Fruit fly (Drosophila melanogaster) whole organism, prepupa: ENCODE results near the gene CG2321.
A peak's percentile ranks its signal among the peaks of the same experiment; 100 is the strongest.

Source experiments
- CG10631 ChIP-seq: fragments of 200-800 bp; sonication (Bioruptor generic); optimal IDR thresholded peaks from 2 replicates; lab custom pipeline; 2016; ENCODE audit warnings: missing biosample characterization, missing genetic modification characterization
- CG10669 ChIP-seq: fragments of 200-800 bp; sonication (Bioruptor generic); optimal IDR thresholded peaks from 3 replicates; lab custom pipeline; 2018; ENCODE audit warnings: missing biosample characterization, mild to moderate bottlenecking, missing genetic modification characterization, moderate library complexity
- CG11294 ChIP-seq: fragments of 200-800 bp; sonication (Bioruptor generic); IDR thresholded peaks from 2 replicates; pipeline ENCODE4 v1.3.6; 2022; ENCODE audit warnings: missing biosample characterization, missing genetic modification characterization
- CG11902 ChIP-seq: fragments of 200-800 bp; sonication (Bioruptor generic); optimal IDR thresholded peaks from 3 replicates; lab custom pipeline; 2016; ENCODE audit warnings: missing biosample characterization, missing genetic modification characterization
- CG15336 ChIP-seq: fragments of 200-800 bp; sonication (Bioruptor generic); IDR thresholded peaks from 2 replicates; pipeline ENCODE4 v1.3.6; 2022; ENCODE audit warnings: missing biosample characterization, missing genetic modification characterization
- CG1621 ChIP-seq: fragments of 200-800 bp; sonication (Bioruptor generic); optimal IDR thresholded peaks from 3 replicates; lab custom pipeline; 2018; ENCODE audit warnings: missing biosample characterization, mild to moderate bottlenecking, missing genetic modification characterization
- CG16779 ChIP-seq: fragments of 200-800 bp; sonication (Bioruptor generic); optimal IDR thresholded peaks from 3 replicates; lab custom pipeline; 2017; ENCODE audit warnings: missing biosample characterization, mild to moderate bottlenecking, missing genetic modification characterization
- CG3032 ChIP-seq: fragments of 200-800 bp; optimal IDR thresholded peaks from 2 replicates; lab custom pipeline; 2019; ENCODE audit warnings: missing biosample characterization, mild to moderate bottlenecking, missing genetic modification characterization, moderate library complexity
- CG31627 ChIP-seq: fragments of 200-800 bp; sonication (Bioruptor generic); optimal IDR thresholded peaks from 3 replicates; lab custom pipeline; 2016; ENCODE audit warnings: missing biosample characterization, missing genetic modification characterization
- CG32006 ChIP-seq: fragments of 200-800 bp; sonication (Bioruptor generic); optimal IDR thresholded peaks from 3 replicates; lab custom pipeline; 2017; ENCODE audit warnings: missing biosample characterization, mild to moderate bottlenecking, missing genetic modification characterization
- CG3919 ChIP-seq: fragments of 200-800 bp; sonication (Bioruptor generic); optimal IDR thresholded peaks from 3 replicates; lab custom pipeline; 2016; ENCODE audit warnings: missing biosample characterization, missing genetic modification characterization
- CG4318 ChIP-seq: fragments of 200-800 bp; sonication (Bioruptor generic); optimal IDR thresholded peaks from 3 replicates; lab custom pipeline; 2017; ENCODE audit warnings: missing biosample characterization, mild to moderate bottlenecking, missing genetic modification characterization
- CG6163 ChIP-seq: fragments of 200-800 bp; sonication (Bioruptor generic); IDR thresholded peaks from 3 replicates; pipeline ENCODE4 v1.3.6; 2022; ENCODE audit warnings: missing biosample characterization, missing genetic modification characterization
- CG6276 ChIP-seq: fragments of 200-800 bp; sonication (Bioruptor generic); optimal IDR thresholded peaks from 2 replicates; lab custom pipeline; 2017; ENCODE audit warnings: missing biosample characterization, mild to moderate bottlenecking, missing genetic modification characterization
- CG6792 ChIP-seq: fragments of 200-800 bp; sonication (Bioruptor generic); optimal IDR thresholded peaks from 3 replicates; lab custom pipeline; 2016; ENCODE audit warnings: missing biosample characterization, missing genetic modification characterization
- CG6854 ChIP-seq: fragments of 200-800 bp; sonication (Bioruptor generic); optimal IDR thresholded peaks from 2 replicates; lab custom pipeline; 2017; ENCODE audit warnings: missing biosample characterization, mild to moderate bottlenecking, missing genetic modification characterization
- CG7368 ChIP-seq: fragments of 200-800 bp; sonication (Bioruptor generic); optimal IDR thresholded peaks from 3 replicates; lab custom pipeline; 2016; ENCODE audit warnings: missing biosample characterization, missing genetic modification characterization
- CG8632 ChIP-seq: fragments of 200-800 bp; sonication (Bioruptor generic); optimal IDR thresholded peaks from 3 replicates; lab custom pipeline; 2016; ENCODE audit warnings: missing biosample characterization, missing genetic modification characterization
- Eip78C ChIP-seq: fragments of 200-800 bp; sonication (Bioruptor generic); peaks from one replicate; lab custom pipeline; 2016; ENCODE audit warnings: missing biosample characterization, missing genetic modification characterization
- Ets96B ChIP-seq: fragments of 200-800 bp; optimal IDR thresholded peaks from 2 replicates; lab custom pipeline; 2019; ENCODE audit warnings: missing biosample characterization, mild to moderate bottlenecking, missing genetic modification characterization, moderate library complexity
- Gug ChIP-seq: fragments of 200-800 bp; sonication (Bioruptor generic); IDR thresholded peaks from 2 replicates; pipeline ENCODE4 v1.3.6; 2022; ENCODE audit warnings: missing biosample characterization, missing genetic modification characterization
- Hr38 ChIP-seq: sonication (Bioruptor generic); optimal IDR thresholded peaks from 2 replicates; lab custom pipeline; 2016; ENCODE audit warnings: missing biosample characterization, missing genetic modification characterization
- Hr39 ChIP-seq: fragments of 200-800 bp; sonication (Bioruptor generic); optimal IDR thresholded peaks from 2 replicates; lab custom pipeline; 2016; ENCODE audit warnings: missing biosample characterization, missing genetic modification characterization
- Hr4 ChIP-seq: fragments of 200-800 bp; sonication (Bioruptor generic); optimal IDR thresholded peaks from 3 replicates; lab custom pipeline; 2016; ENCODE audit warnings: missing biosample characterization, missing genetic modification characterization
- Lpt ChIP-seq: fragments of 200-800 bp; sonication (Bioruptor generic); optimal IDR thresholded peaks from 3 replicates; lab custom pipeline; 2016; ENCODE audit warnings: missing biosample characterization, missing genetic modification characterization
- Met ChIP-seq: fragments of 200-800 bp; sonication (Bioruptor generic); optimal IDR thresholded peaks from 3 replicates; lab custom pipeline; 2016; ENCODE audit warnings: missing biosample characterization, missing genetic modification characterization
- OdsH ChIP-seq: fragments of 200-800 bp; sonication (Bioruptor generic); optimal IDR thresholded peaks from 3 replicates; lab custom pipeline; 2016; ENCODE audit warnings: missing biosample characterization, missing genetic modification characterization
- Smox ChIP-seq: fragments of 200-800 bp; sonication (Bioruptor generic); optimal IDR thresholded peaks from 3 replicates; lab custom pipeline; 2016; ENCODE audit warnings: missing biosample characterization, missing genetic modification characterization
- Sox102F ChIP-seq: fragments of 200-800 bp; sonication (Bioruptor generic); optimal IDR thresholded peaks from 2 replicates; lab custom pipeline; 2016; ENCODE audit warnings: missing biosample characterization, mild to moderate bottlenecking, missing genetic modification characterization
- Sox14 ChIP-seq: fragments of 200-800 bp; sonication (Bioruptor generic); optimal IDR thresholded peaks from 3 replicates; lab custom pipeline; 2016; ENCODE audit warnings: missing biosample characterization, missing genetic modification characterization
- Sox15 ChIP-seq: fragments of 200-800 bp; sonication (Bioruptor generic); optimal IDR thresholded peaks from 3 replicates; lab custom pipeline; 2016; ENCODE audit warnings: missing biosample characterization, missing genetic modification characterization
- cyc ChIP-seq: fragments of 200-800 bp; sonication (Bioruptor generic); optimal IDR thresholded peaks from 3 replicates; lab custom pipeline; 2016; ENCODE audit warnings: missing biosample characterization, missing genetic modification characterization
- dac ChIP-seq: fragments of 200-800 bp; sonication (Bioruptor generic); optimal IDR thresholded peaks from 2 replicates; lab custom pipeline; 2017; ENCODE audit warnings: missing biosample characterization, mild to moderate bottlenecking, missing genetic modification characterization
- dsx ChIP-seq: fragments of 200-800 bp; optimal IDR thresholded peaks from 3 replicates; lab custom pipeline; 2019; ENCODE audit warnings: missing biosample characterization, mild to moderate bottlenecking, missing genetic modification characterization, moderate library complexity; ENCODE audit not compliant: poor library complexity, severe bottlenecking
- eg ChIP-seq: fragments of 200-800 bp; sonication (Bioruptor generic); IDR thresholded peaks from 3 replicates; pipeline ENCODE4 v1.3.6; 2022; ENCODE audit warnings: missing biosample characterization, missing genetic modification characterization
- esn ChIP-seq: fragments of 200-800 bp; sonication (Bioruptor generic); optimal IDR thresholded peaks from 2 replicates; lab custom pipeline; 2016; ENCODE audit warnings: missing biosample characterization, mild to moderate bottlenecking, missing genetic modification characterization, moderate library complexity
- fd85E ChIP-seq: fragments of 200-800 bp; sonication (Bioruptor generic); optimal IDR thresholded peaks from 3 replicates; lab custom pipeline; 2016; ENCODE audit warnings: missing biosample characterization, missing genetic modification characterization
- fkh ChIP-seq: fragments of 200-800 bp; sonication (Bioruptor generic); optimal IDR thresholded peaks from 3 replicates; lab custom pipeline; 2017; ENCODE audit warnings: missing biosample characterization, mild to moderate bottlenecking, missing genetic modification characterization, moderate library complexity
- lz ChIP-seq: fragments of 200-800 bp; sonication (Bioruptor generic); optimal IDR thresholded peaks from 3 replicates; lab custom pipeline; 2016; ENCODE audit warnings: missing biosample characterization, missing genetic modification characterization
- net ChIP-seq: fragments of 200-800 bp; sonication (Bioruptor generic); optimal IDR thresholded peaks from 3 replicates; lab custom pipeline; 2016; ENCODE audit warnings: missing biosample characterization, missing genetic modification characterization
- pdm3 ChIP-seq: fragments of 200-800 bp; sonication (Bioruptor generic); optimal IDR thresholded peaks from 3 replicates; lab custom pipeline; 2016; ENCODE audit warnings: missing biosample characterization, missing genetic modification characterization
- salr ChIP-seq, 2 experiments: fragments of 200-800 bp; sonication (Bioruptor generic); optimal IDR thresholded peaks; 3 replicates each; lab custom pipeline; 2016 to 2018; ENCODE audit warnings: missing biosample characterization in 2 of 2, missing genetic modification characterization in 2 of 2, mild to moderate bottlenecking in 1 of 2
- spab ChIP-seq: fragments of 200-800 bp; sonication (Bioruptor generic); optimal IDR thresholded peaks from 2 replicates; lab custom pipeline; 2017; ENCODE audit warnings: missing biosample characterization, mild to moderate bottlenecking, missing genetic modification characterization, missing genetic modification reagents
- ss ChIP-seq, 2 experiments: fragments of 200-800 bp; sonication (Bioruptor generic); optimal IDR thresholded peaks; 2 replicates in 1 of 2; 3 replicates in 1 of 2; lab custom pipeline; 2017 to 2018; ENCODE audit warnings: mild to moderate bottlenecking in 2 of 2, missing biosample characterization in 2 of 2, missing genetic modification characterization in 2 of 2, moderate library complexity in 1 of 2
- svp ChIP-seq: fragments of 200-800 bp; sonication (Bioruptor generic); peaks from one replicate; lab custom pipeline; 2016; ENCODE audit warnings: missing biosample characterization, missing genetic modification characterization
- topi ChIP-seq: fragments of 200-800 bp; sonication (Bioruptor generic); optimal IDR thresholded peaks from 3 replicates; lab custom pipeline; 2016; ENCODE audit warnings: missing biosample characterization, missing genetic modification characterization
- vri ChIP-seq: fragments of 200-800 bp; sonication (Bioruptor generic); optimal IDR thresholded peaks from 3 replicates; lab custom pipeline; 2016; ENCODE audit warnings: missing biosample characterization, mild to moderate bottlenecking, missing genetic modification characterization

The CG2321 gene

DNA sequence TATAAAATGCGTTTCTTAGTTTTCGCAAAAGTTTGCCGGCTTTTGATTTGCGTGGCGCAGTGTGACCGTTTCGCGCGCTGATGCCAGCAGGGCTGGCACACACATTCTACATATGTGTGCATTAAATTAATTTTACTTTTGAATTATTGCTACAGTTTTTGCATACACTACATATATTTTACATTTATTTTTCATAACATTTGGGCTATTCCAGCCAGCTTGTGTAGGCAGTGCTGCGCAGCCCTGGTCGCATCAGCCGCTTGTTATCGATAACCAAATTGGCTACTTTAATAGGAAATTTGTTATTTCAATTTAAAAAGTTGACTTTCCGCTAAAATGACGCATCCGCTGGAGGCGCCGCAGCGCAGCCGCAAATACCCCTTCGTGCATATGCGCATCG, at the start of gene CG2321, which contains the start of gene CG2006:
TSS of gene CG2321 (minus strand) at position 57 of the 400 bp plus-strand sequence.
TSS of gene CG2006 (plus strand) at position 260 of the 400 bp plus-strand sequence.
- no peak for TF ChIP-seq CG7368 (GFP tag; lab: Kevin White, UChicago)
- TF ChIP-seq dsx (GFP tag; lab: Kevin White, UChicago), result peak; percentile 51
- peak; percentile 37 for TF ChIP-seq esn (GFP tag; lab: Kevin White, UChicago)
- TF ChIP-seq dac (GFP tag; lab: Kevin White, UChicago), result no peak
- TF ChIP-seq lz, result peak; percentile 54
- no peak for TF ChIP-seq CG11902 (GFP tag; lab: Kevin White, UChicago)
- no peak for TF ChIP-seq Hr38 (GFP tag; lab: Kevin White, UChicago)
- no peak for TF ChIP-seq pdm3 (GFP tag; lab: Kevin White, UChicago)
- peak; percentile 68 for TF ChIP-seq CG3032 (tag; lab: Kevin White, UChicago)
- TF ChIP-seq CG6163, result peak; percentile 64; the same call in 2 of the 3 replicates
- peak; percentile 40 for TF ChIP-seq CG31627 (GFP tag; lab: Kevin White, UChicago)
- peak; percentile 31 for TF ChIP-seq cyc (GFP tag; lab: Kevin White, UChicago)
- no peak for TF ChIP-seq svp
- no peak for TF ChIP-seq ss (GFP tag; optimal IDR thresholded peaks at IDR 0.05; lab: Kevin White, UChicago)
- TF ChIP-seq Ets96B (tag; lab: Kevin White, UChicago), result peak; percentile 41
- TF ChIP-seq CG6792 (GFP tag; lab: Kevin White, UChicago), result peak; percentile 33
- TF ChIP-seq CG15336 (GFP tag; lab: Robert Waterston, UW), result 0 out of 2 replicates have a peak, but pooled peaks have one; percentile 18
- no peak for TF ChIP-seq spab (GFP tag; lab: Kevin White, UChicago)
- peak; percentile 31 for TF ChIP-seq Sox15 (GFP tag; lab: Kevin White, UChicago)
- TF ChIP-seq Hr39, result peak; percentile 40

DNA sequence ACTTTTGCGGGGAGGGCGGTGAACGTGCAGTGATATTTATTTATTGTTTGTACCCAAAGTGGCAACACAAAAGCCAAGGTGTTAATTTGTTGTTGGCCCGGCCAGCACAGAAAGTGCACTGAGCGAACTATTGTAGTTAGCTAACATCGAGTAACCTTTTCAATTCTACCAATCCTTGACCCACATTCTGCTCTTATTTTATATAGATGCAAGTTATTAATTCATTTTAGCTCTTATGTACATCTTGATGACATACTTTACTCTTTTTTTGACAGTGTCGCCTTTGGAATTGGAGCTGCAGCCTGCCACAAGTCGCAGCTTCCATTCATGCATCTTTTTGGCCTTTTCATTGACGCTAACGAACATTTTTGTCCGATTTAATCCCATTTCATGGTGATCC, 49.4 kb upstream of the CG2321 start:
- TF ChIP-seq dac (GFP tag; lab: Kevin White, UChicago) (no peak), fkh (GFP tag; lab: Kevin White, UChicago) (no peak), Gug (no peak), CG15336 (GFP tag; lab: Robert Waterston, UW) (peak; percentile 40; the same call in 1 of the 2 replicates), pdm3 (GFP tag; lab: Kevin White, UChicago) (peak; percentile 65), salr (GFP tag; optimal IDR thresholded peaks at IDR 0.05; lab: Kevin White, UChicago) (no peak), Smox (peak; percentile 74), Lpt (no peak), CG16779 (no peak), svp (peak; percentile 90), net (GFP tag; lab: Kevin White, UChicago) (peak; percentile 19), CG31627 (GFP tag; lab: Kevin White, UChicago) (peak; percentile 63), CG6854 (GFP tag; lab: Kevin White, UChicago) (peak; percentile 23), spab (GFP tag; lab: Kevin White, UChicago) (peak; percentile 38), CG32006 (peak; percentile 41), CG10631 (GFP tag; lab: Kevin White, UChicago) (peak; percentile 49), Hr39 (peak; percentile 66), CG10669 (GFP tag; lab: Kevin White, UChicago) (peak; percentile 34), lz (peak; percentile 61), CG11902 (GFP tag; lab: Kevin White, UChicago) (peak; percentile 44), CG6276 (GFP tag; lab: Kevin White, UChicago) (peak; percentile 0), Sox14 (GFP tag; lab: Kevin White, UChicago) (peak; percentile 64), Met (GFP tag; lab: Kevin White, UChicago) (peak; percentile 75), CG8632 (peak; percentile 12), OdsH (GFP tag; lab: Kevin White, UChicago) (peak; percentile 55), CG6163 (peak; percentile 79; the same call in 2 of the 3 replicates), fd85E (GFP tag; lab: Kevin White, UChicago) (no peak), Hr4 (peak; percentile 17), Ets96B (tag; lab: Kevin White, UChicago) (peak; percentile 56), CG3919 (GFP tag; lab: Kevin White, UChicago) (peak; percentile 72), CG11294 (GFP tag; lab: Robert Waterston, UW) (no peak), Sox102F (GFP tag; lab: Kevin White, UChicago) (peak; percentile 68), CG1621 (tag; lab: Kevin White, UChicago) (no peak), eg (GFP tag; lab: Robert Waterston, UW) (0 out of 3 replicates have a peak, but pooled peaks have one; percentile 33), CG4318 (GFP tag; lab: Kevin White, UChicago) (no peak), topi (GFP tag; lab: Kevin White, UChicago) (peak; percentile 74), ss (GFP tag; optimal IDR thresholded peaks at IDR 0.05; lab: Kevin White, UChicago) (no peak), Eip78C (GFP tag; lab: Kevin White, UChicago) (peak; percentile 88), Hr38 (GFP tag; lab: Kevin White, UChicago) (no peak), vri (peak; percentile 52)
